Worm (Caenorhabditis elegans) whole organism, early embryonic: ENCODE results near the gene Y76A2B.4.

Experiments used
- B0310.2 ChIP-seq: sonication (generic microtip); optimal IDR thresholded peaks from 2 replicates; lab custom pipeline; 2016; ENCODE audit warnings: mild to moderate bottlenecking, missing genetic modification characterization, missing compliant biosample characterization
- F13C5.2 ChIP-seq: sonication (generic microtip); optimal IDR thresholded peaks from 2 replicates; lab custom pipeline; 2017; ENCODE audit warnings: mild to moderate bottlenecking, missing genetic modification characterization, inconsistent platforms, missing compliant biosample characterization
- aly-1 ChIP-seq: sonication (generic microtip); optimal IDR thresholded peaks from 2 replicates; lab custom pipeline; 2016; ENCODE audit warnings: missing genetic modification characterization, missing compliant biosample characterization
- ama-1 ChIP-seq: fragments of 150-350 bp; optimal IDR thresholded peaks from 2 replicates; lab custom pipeline; 2014
- ceh-13 ChIP-seq: fragments of 200-800 bp; sonication (Bioruptor generic); optimal IDR thresholded peaks from 2 replicates; lab custom pipeline; 2018; ENCODE audit warnings: mild to moderate bottlenecking, missing genetic modification characterization, missing compliant biosample characterization
- ceh-36 ChIP-seq: sonication (generic microtip); optimal IDR thresholded peaks from 2 replicates; lab custom pipeline; 2016; ENCODE audit warnings: missing genetic modification characterization, inconsistent platforms, missing compliant biosample characterization
- ets-7 ChIP-seq: sonication (generic microtip); optimal IDR thresholded peaks from 2 replicates; lab custom pipeline; 2016; ENCODE audit warnings: missing genotype, missing genetic modification characterization, missing compliant biosample characterization
- flt-1 ChIP-seq: fragments of 200-800 bp; sonication (Bioruptor generic); IDR thresholded peaks from 2 replicates; pipeline ENCODE4 v1.3.6; 2022; ENCODE audit warnings: missing genetic modification characterization, missing compliant biosample characterization
- hmbx-1 ChIP-seq: sonication (generic microtip); optimal IDR thresholded peaks from 2 replicates; lab custom pipeline; 2016; ENCODE audit warnings: mild to moderate bottlenecking, missing genetic modification characterization, missing compliant biosample characterization
- hmg-4 ChIP-seq: fragments of 200-800 bp; sonication (Bioruptor generic); optimal IDR thresholded peaks from 2 replicates; lab custom pipeline; 2018; ENCODE audit warnings: mild to moderate bottlenecking, missing genetic modification characterization, missing compliant biosample characterization
- hnd-1 ChIP-seq: sonication (generic microtip); optimal IDR thresholded peaks from 2 replicates; lab custom pipeline; 2016; ENCODE audit warnings: missing genetic modification characterization, missing compliant biosample characterization
- pes-1 ChIP-seq: fragments of 200-800 bp; sonication (Bioruptor generic); IDR thresholded peaks from 2 replicates; pipeline ENCODE4 v1.3.6; 2022; ENCODE audit warnings: missing genetic modification reagents, missing genetic modification characterization, missing compliant biosample characterization
- scrt-1 ChIP-seq: fragments of 200-800 bp; sonication (Bioruptor generic); IDR thresholded peaks from 2 replicates; pipeline ENCODE4 v1.3.6; 2022; ENCODE audit warnings: missing genetic modification characterization, missing compliant biosample characterization
- sea-1 ChIP-seq: fragments of 200-800 bp; sonication (Bioruptor generic); conservative IDR thresholded peaks from 2 replicates; pipeline ENCODE4 v1.3.6; 2022; ENCODE audit warnings: missing genetic modification characterization, missing compliant biosample characterization
- tbx-11 ChIP-seq: fragments of 200-800 bp; sonication (Bioruptor generic); IDR thresholded peaks from 2 replicates; pipeline ENCODE4 v1.3.6; 2022; ENCODE audit warnings: missing genetic modification characterization, missing compliant biosample characterization
- tbx-37 ChIP-seq: fragments of 200-800 bp; sonication (Bioruptor generic); conservative IDR thresholded peaks from 2 replicates; pipeline ENCODE4 v1.3.6; 2022; ENCODE audit warnings: missing genetic modification reagents, missing genetic modification characterization, missing compliant biosample characterization
- tra-4 ChIP-seq: sonication (generic microtip); optimal IDR thresholded peaks from 2 replicates; lab custom pipeline; 2017; ENCODE audit warnings: missing genetic modification characterization, missing compliant biosample characterization

Y76A2B.4 gene

ce11 chrIII:13565972-13566371, 19.4 kb upstream of the Y76A2B.4 start:
- TF ChIP-seq F13C5.2 (tag; lab: Kevin White, UChicago): no peak
- TF ChIP-seq hmbx-1 (tag; lab: Kevin White, UChicago): no peak
- no peak for TF ChIP-seq tra-4 (tag; lab: Kevin White, UChicago)
- TF ChIP-seq aly-1 (tag; lab: Kevin White, UChicago): no peak
- TF ChIP-seq sea-1 (GFP tag; lab: Robert Waterston, UW): no peak
- no peak for TF ChIP-seq ceh-36
- TF ChIP-seq ama-1: no peak
- TF ChIP-seq hnd-1 (tag; lab: Kevin White, UChicago): no peak
- TF ChIP-seq ceh-13 (GFP tag; lab: Kevin White, UChicago): no peak
- no peak for TF ChIP-seq ets-7 (tag; lab: Kevin White, UChicago)
- TF ChIP-seq hmg-4 (GFP tag; lab: Kevin White, UChicago): no peak
- TF ChIP-seq pes-1 (GFP tag; lab: Robert Waterston, UW): no peak
- TF ChIP-seq scrt-1: no peak
- no peak for TF ChIP-seq tbx-37 (GFP tag; lab: Robert Waterston, UW)
- TF ChIP-seq flt-1 (GFP tag; lab: Robert Waterston, UW): no peak
- no peak for TF ChIP-seq B0310.2 (tag; lab: Kevin White, UChicago)
- no peak for TF ChIP-seq tbx-11 (GFP tag; lab: Robert Waterston, UW)

ce11 chrIII:13564929-13565328, 18.4 kb upstream of the Y76A2B.4 start, which contains the start of gene aldo-1:
Gene aldo-1, minus strand, starts transcription at chrIII:13564937.
- TF ChIP-seq flt-1 (GFP tag; lab: Robert Waterston, UW) (no peak), hmbx-1 (tag; lab: Kevin White, UChicago) (no peak)

ce11 chrIII:13563583-13563982, 17.0 kb upstream of the Y76A2B.4 start:
- TF ChIP-seq hnd-1 (tag; lab: Kevin White, UChicago) (no peak), hmbx-1 (tag; lab: Kevin White, UChicago) (no peak), ceh-13 (GFP tag; lab: Kevin White, UChicago) (no peak), pes-1 (GFP tag; lab: Robert Waterston, UW) (no peak), flt-1 (GFP tag; lab: Robert Waterston, UW) (no peak), tbx-37 (GFP tag; lab: Robert Waterston, UW) (no peak), ama-1 (no peak), ceh-36 (no peak), ets-7 (tag; lab: Kevin White, UChicago) (no peak), tbx-11 (GFP tag; lab: Robert Waterston, UW) (no peak), tra-4 (tag; lab: Kevin White, UChicago) (no peak), hmg-4 (GFP tag; lab: Kevin White, UChicago) (no peak), aly-1 (tag; lab: Kevin White, UChicago) (no peak), scrt-1 (no peak), sea-1 (GFP tag; lab: Robert Waterston, UW) (no peak)

- TF ChIP-seq F13C5.2 (tag; lab: Kevin White, UChicago) (no peak), scrt-1 (no peak), pes-1 (GFP tag; lab: Robert Waterston, UW) (no peak), sea-1 (GFP tag; lab: Robert Waterston, UW) (no peak), hmbx-1 (tag; lab: Kevin White, UChicago) (no peak)
These were observed 16.5 kb upstream of the Y76A2B.4 start, which contains the start of gene T05D4.2 for ce11 chrIII:13563000-13563522. Gene T05D4.2, minus strand, starts transcription at chrIII:13563082.

ce11 chrIII:13561233-13561632, 14.7 kb upstream of the Y76A2B.4 start:
- no peak for TF ChIP-seq B0310.2 (tag; lab: Kevin White, UChicago)
- no peak for TF ChIP-seq F13C5.2 (tag; lab: Kevin White, UChicago)
- TF ChIP-seq tbx-11 (GFP tag; lab: Robert Waterston, UW): no peak
- no peak for TF ChIP-seq ceh-13 (GFP tag; lab: Kevin White, UChicago)
- no peak for TF ChIP-seq flt-1 (GFP tag; lab: Robert Waterston, UW)
- TF ChIP-seq scrt-1: no peak
- TF ChIP-seq ceh-36: no peak
- no peak for TF ChIP-seq hmg-4 (GFP tag; lab: Kevin White, UChicago)
- TF ChIP-seq aly-1 (tag; lab: Kevin White, UChicago): no peak
- no peak for TF ChIP-seq ama-1
- TF ChIP-seq hnd-1 (tag; lab: Kevin White, UChicago): no peak
- no peak for TF ChIP-seq pes-1 (GFP tag; lab: Robert Waterston, UW)
- no peak for TF ChIP-seq ets-7 (tag; lab: Kevin White, UChicago)
- TF ChIP-seq tbx-37 (GFP tag; lab: Robert Waterston, UW): no peak
- no peak for TF ChIP-seq sea-1 (GFP tag; lab: Robert Waterston, UW)
- no peak for TF ChIP-seq hmbx-1 (tag; lab: Kevin White, UChicago)
- TF ChIP-seq tra-4 (tag; lab: Kevin White, UChicago): no peak

- TF ChIP-seq hmbx-1 (tag; lab: Kevin White, UChicago): no peak
- TF ChIP-seq tbx-11 (GFP tag; lab: Robert Waterston, UW): no peak
- no peak for TF ChIP-seq F13C5.2 (tag; lab: Kevin White, UChicago)
- TF ChIP-seq ama-1: no peak
- no peak for TF ChIP-seq tbx-37 (GFP tag; lab: Robert Waterston, UW)
- no peak for TF ChIP-seq scrt-1
- no peak for TF ChIP-seq hmg-4 (GFP tag; lab: Kevin White, UChicago)
- TF ChIP-seq tra-4 (tag; lab: Kevin White, UChicago): no peak
- no peak for TF ChIP-seq ets-7 (tag; lab: Kevin White, UChicago)
- no peak for TF ChIP-seq ceh-36
- no peak for TF ChIP-seq aly-1 (tag; lab: Kevin White, UChicago)
- no peak for TF ChIP-seq ceh-13 (GFP tag; lab: Kevin White, UChicago)
- no peak for TF ChIP-seq sea-1 (GFP tag; lab: Robert Waterston, UW)
- TF ChIP-seq B0310.2 (tag; lab: Kevin White, UChicago): no peak
- TF ChIP-seq pes-1 (GFP tag; lab: Robert Waterston, UW): no peak
- no peak for TF ChIP-seq hnd-1 (tag; lab: Kevin White, UChicago)
- no peak for TF ChIP-seq flt-1 (GFP tag; lab: Robert Waterston, UW)
These were observed 14.1 kb upstream of the Y76A2B.4 start for ce11 chrIII:13560715-13561114.

ce11 chrIII:13556039-13556438, 9.5 kb upstream of the Y76A2B.4 start:
- TF ChIP-seq ama-1 (no peak), hnd-1 (tag; lab: Kevin White, UChicago) (no peak), sea-1 (GFP tag; lab: Robert Waterston, UW) (no peak), tbx-11 (GFP tag; lab: Robert Waterston, UW) (no peak), B0310.2 (tag; lab: Kevin White, UChicago) (no peak), hmg-4 (GFP tag; lab: Kevin White, UChicago) (no peak), ceh-13 (GFP tag; lab: Kevin White, UChicago) (no peak), scrt-1 (no peak), hmbx-1 (tag; lab: Kevin White, UChicago) (no peak), F13C5.2 (tag; lab: Kevin White, UChicago) (no peak), flt-1 (GFP tag; lab: Robert Waterston, UW) (no peak), tbx-37 (GFP tag; lab: Robert Waterston, UW) (no peak), tra-4 (tag; lab: Kevin White, UChicago) (no peak), aly-1 (tag; lab: Kevin White, UChicago) (no peak), ets-7 (tag; lab: Kevin White, UChicago) (no peak), pes-1 (GFP tag; lab: Robert Waterston, UW) (no peak), ceh-36 (no peak)
